Fruit fly (Drosophila melanogaster): ENCODE measurements around the gene CG43221.

- no peak for TF ChIP-seq pan (optimal IDR thresholded peaks at IDR 0.05)
- no peak for TF ChIP-seq psq (optimal IDR thresholded peaks at IDR 0.05)
- no peak for TF ChIP-seq usp (GFP tag; optimal IDR thresholded peaks at IDR 0.05)
- TF ChIP-seq Dll (optimal IDR thresholded peaks at IDR 0.05), result no peak
- TF ChIP-seq EcR (GFP tag; optimal IDR thresholded peaks at IDR 0.05), result no peak
These were observed 46.6 kb downstream of the CG43221 start, which contains the start of gene CG15145 for dm6 chr2L:17532134-17532533.

Measured in whole organism.